Fruit fly (Drosophila melanogaster): ENCODE results near the gene CG9109.

The CG9109 gene

dm6 chr2L:6077632-6078031 lies 43.4 kb upstream of the CG9109 start:
- TF ChIP-seq CG6276 (GFP tag; optimal IDR thresholded peaks at IDR 0.05) (no peak), CG6808 (GFP tag; optimal IDR thresholded peaks at IDR 0.05) (no peak), Eip75B (GFP tag; optimal IDR thresholded peaks at IDR 0.05) (no peak), salr (GFP tag; optimal IDR thresholded peaks at IDR 0.05) (no peak), fd85E (GFP tag; optimal IDR thresholded peaks at IDR 0.05) (no peak), eg (GFP tag; IDR thresholded peaks at IDR 0.05) (no peak), CG6792 (GFP tag; optimal IDR thresholded peaks at IDR 0.05) (no peak), OdsH (GFP tag; optimal IDR thresholded peaks at IDR 0.05) (no peak), CG11762 (GFP tag; optimal IDR thresholded peaks at IDR 0.05; ENCODE audit: insufficient read depth) (no peak), CG8119 (GFP tag; IDR thresholded peaks at IDR 0.05) (no peak), CG10631 (GFP tag; optimal IDR thresholded peaks at IDR 0.05) (no peak), CG31627 (GFP tag; optimal IDR thresholded peaks at IDR 0.05) (no peak), Blimp-1 (GFP tag; optimal IDR thresholded peaks at IDR 0.05) (no peak), Sox14 (GFP tag; optimal IDR thresholded peaks at IDR 0.05) (no peak), CG6163 (GFP tag; IDR thresholded peaks at IDR 0.05) (no peak), CG3919 (GFP tag; optimal IDR thresholded peaks at IDR 0.05) (no peak), topi (GFP tag; optimal IDR thresholded peaks at IDR 0.05) (no peak), CG32006 (GFP tag; optimal IDR thresholded peaks at IDR 0.05) (no peak), CG16779 (tag; optimal IDR thresholded peaks at IDR 0.05) (no peak), CG3032 (tag; optimal IDR thresholded peaks at IDR 0.05) (no peak)

dm6 chr2L:6076829-6077364 lies 42.7 kb upstream of the CG9109 start:
- TF ChIP-seq Hr4 (GFP tag; optimal IDR thresholded peaks at IDR 0.05) (no peak), svp (GFP tag) (peak; percentile 42)

dm6 chr2L:6076143-6076542 lies 41.9 kb upstream of the CG9109 start:
- TF ChIP-seq achi (GFP tag; optimal IDR thresholded peaks at IDR 0.05) (no peak), vri (GFP tag; optimal IDR thresholded peaks at IDR 0.05) (peak; percentile 62), Eip78C (GFP tag) (peak; percentile 11), fkh (GFP tag; optimal IDR thresholded peaks at IDR 0.05) (peak; percentile 39), CG6276 (GFP tag; optimal IDR thresholded peaks at IDR 0.05) (peak; percentile 50), CG6163 (GFP tag; IDR thresholded peaks at IDR 0.05) (no peak), esn (GFP tag; optimal IDR thresholded peaks at IDR 0.05) (no peak)

DNA sequence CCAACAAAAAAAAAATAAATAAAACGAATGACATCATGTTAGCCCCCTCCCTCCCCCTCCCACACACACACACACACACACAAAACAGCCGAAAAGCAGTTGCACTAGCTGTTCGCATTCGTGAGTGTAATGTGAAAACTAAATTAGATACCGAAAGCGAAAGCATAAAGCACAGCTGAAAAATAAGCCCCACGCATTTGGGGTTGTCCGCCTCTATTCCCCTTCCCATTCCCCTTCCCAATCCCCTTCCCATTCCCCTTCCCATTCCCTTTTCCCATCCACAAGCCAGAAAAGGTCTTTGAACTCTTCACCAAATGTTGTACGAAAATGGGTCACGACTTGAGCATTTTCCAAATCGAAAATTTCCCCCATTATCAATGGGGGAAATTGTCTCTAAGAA lies 41.1 kb upstream of the CG9109 start:
- TF ChIP-seq eg (GFP tag; IDR thresholded peaks at IDR 0.05) (no peak), Eip93F (GFP tag; optimal IDR thresholded peaks at IDR 0.05) (no peak), net (GFP tag; optimal IDR thresholded peaks at IDR 0.05) (no peak), Eip75B (GFP tag; optimal IDR thresholded peaks at IDR 0.05) (no peak), salr (GFP tag; optimal IDR thresholded peaks at IDR 0.05) (no peak), Blimp-1 (GFP tag; optimal IDR thresholded peaks at IDR 0.05) (no peak), CG8119 (GFP tag; IDR thresholded peaks at IDR 0.05) (no peak), Hr38 (GFP tag; optimal IDR thresholded peaks at IDR 0.05) (no peak), CG10631 (GFP tag; optimal IDR thresholded peaks at IDR 0.05) (no peak), CG34406 (GFP tag; optimal IDR thresholded peaks at IDR 0.05) (no peak), CG31627 (GFP tag; optimal IDR thresholded peaks at IDR 0.05) (no peak), CG6163 (GFP tag; IDR thresholded peaks at IDR 0.05) (no peak)

DNA sequence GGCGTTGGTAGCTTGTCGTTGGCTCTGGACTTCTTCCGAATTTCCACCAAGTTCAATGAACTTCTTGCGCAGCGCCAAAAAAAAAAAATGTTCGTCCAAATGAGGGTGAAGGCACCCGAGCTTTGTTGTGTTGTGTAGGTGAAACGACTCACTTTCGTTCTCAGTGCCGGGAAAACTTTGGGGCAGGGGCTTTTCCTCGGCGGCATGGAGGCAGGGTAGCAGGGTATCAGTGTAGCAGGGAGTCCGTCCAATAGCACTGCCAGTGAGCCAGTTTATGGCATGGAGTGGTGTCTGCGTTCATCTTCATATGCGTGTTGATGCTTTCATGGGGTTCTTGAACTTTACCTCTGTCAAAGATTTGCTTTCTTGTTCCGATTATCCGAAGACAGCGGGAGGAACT lies 40.1 kb upstream of the CG9109 start:
- TF ChIP-seq svp (GFP tag): no peak
- no peak for TF ChIP-seq CG4318 (GFP tag; optimal IDR thresholded peaks at IDR 0.05)
- TF ChIP-seq CG11294 (GFP tag; IDR thresholded peaks at IDR 0.05): no peak

DNA sequence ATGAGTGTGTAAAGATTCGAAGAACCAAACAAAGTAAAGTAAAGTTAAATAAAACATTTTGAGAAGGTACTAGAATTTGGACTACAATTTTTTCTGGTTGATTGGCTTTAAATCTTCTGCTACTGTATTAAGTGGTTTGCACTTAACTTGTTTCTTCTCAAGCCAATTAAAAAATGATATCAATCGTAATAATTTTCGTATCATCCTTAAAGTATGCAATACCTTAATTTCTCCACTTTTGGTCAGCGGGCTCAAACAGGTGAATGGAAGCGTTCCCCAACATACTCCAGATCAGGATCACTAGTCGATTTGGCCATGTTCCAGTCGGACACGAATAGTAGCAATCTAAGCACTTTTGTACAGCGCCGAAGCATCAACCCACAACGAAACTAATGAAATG lies 39.7 kb upstream of the CG9109 start:
- no peak for TF ChIP-seq CG3032 (tag; optimal IDR thresholded peaks at IDR 0.05)
- TF ChIP-seq CG6854 (GFP tag; optimal IDR thresholded peaks at IDR 0.05): no peak
- TF ChIP-seq Ets21C (GFP tag; optimal IDR thresholded peaks at IDR 0.05): no peak
- TF ChIP-seq acj6 (GFP tag; optimal IDR thresholded peaks at IDR 0.05): no peak

Measured in whole organism, prepupa.